Worm (Caenorhabditis elegans) whole organism, late embryonic: ENCODE results near the gene ZK1307.3.

Experiments used
- F13H6.1 ChIP-seq: sonication (generic microtip); optimal IDR thresholded peaks from 2 replicates; lab custom pipeline; 2016; ENCODE audit warnings: missing genetic modification characterization, missing compliant biosample characterization
- K09A11.1 ChIP-seq: sonication (generic microtip); optimal IDR thresholded peaks from 2 replicates; lab custom pipeline; 2017; ENCODE audit warnings: antibody characterized with exemption, mild to moderate bottlenecking, missing genetic modification characterization, missing compliant biosample characterization; ENCODE audit not compliant: insufficient read depth
- T23F11.4 ChIP-seq: fragments of 200-800 bp; sonication (Bioruptor generic); optimal IDR thresholded peaks from 2 replicates; lab custom pipeline; 2018; ENCODE audit warnings: mild to moderate bottlenecking, missing genetic modification characterization, missing compliant biosample characterization
- ahr-1 ChIP-seq: sonication (generic microtip); optimal IDR thresholded peaks from 2 replicates; lab custom pipeline; 2016; ENCODE audit warnings: missing genetic modification characterization, missing compliant biosample characterization
- ceh-14 ChIP-seq: sonication (generic microtip); optimal IDR thresholded peaks from 2 replicates; lab custom pipeline; 2016; ENCODE audit warnings: missing genotype, missing genetic modification characterization, missing compliant biosample characterization
- ceh-18 ChIP-seq: sonication (generic microtip); optimal IDR thresholded peaks from 2 replicates; lab custom pipeline; 2016; ENCODE audit warnings: missing genetic modification characterization, missing compliant biosample characterization
- ceh-2 ChIP-seq: sonication (generic microtip); optimal IDR thresholded peaks from 2 replicates; lab custom pipeline; 2016; ENCODE audit warnings: missing genotype, missing genetic modification characterization, missing compliant biosample characterization
- ceh-22 ChIP-seq: sonication (generic microtip); optimal IDR thresholded peaks from 2 replicates; lab custom pipeline; 2017; ENCODE audit warnings: missing biosample characterization, missing genetic modification characterization
- ceh-24 ChIP-seq: sonication (generic microtip); optimal IDR thresholded peaks from 2 replicates; lab custom pipeline; 2016; ENCODE audit warnings: mild to moderate bottlenecking, missing genetic modification characterization, missing compliant biosample characterization
- ceh-30 ChIP-seq: fragments of 150-350 bp; optimal IDR thresholded peaks from 2 replicates; lab custom pipeline; 2014; ENCODE audit warnings: missing biosample characterization, missing genetic modification characterization
- ceh-31 ChIP-seq: sonication (generic microtip); optimal IDR thresholded peaks from 2 replicates; lab custom pipeline; 2016; ENCODE audit warnings: missing genetic modification characterization, missing compliant biosample characterization
- ceh-34 ChIP-seq: sonication (generic microtip); optimal IDR thresholded peaks from 2 replicates; lab custom pipeline; 2016; ENCODE audit warnings: mild to moderate bottlenecking, missing genetic modification characterization, missing compliant biosample characterization
- ceh-45 ChIP-seq: fragments of 200-800 bp; sonication (Bioruptor generic); IDR thresholded peaks from 2 replicates; pipeline ENCODE4 v1.3.6; 2022; ENCODE audit warnings: missing genetic modification reagents, missing genetic modification characterization, missing compliant biosample characterization
- ceh-6 ChIP-seq: fragments of 200-800 bp; sonication (Bioruptor generic); optimal IDR thresholded peaks from 2 replicates; lab custom pipeline; 2018; ENCODE audit warnings: mild to moderate bottlenecking, missing genetic modification characterization, missing compliant biosample characterization
- ceh-9 ChIP-seq: sonication (generic microtip); optimal IDR thresholded peaks from 2 replicates; lab custom pipeline; 2016; ENCODE audit warnings: mild to moderate bottlenecking, missing genetic modification characterization, inconsistent platforms, missing compliant biosample characterization
- che-1 ChIP-seq: sonication (generic microtip); optimal IDR thresholded peaks from 2 replicates; lab custom pipeline; 2016; ENCODE audit warnings: mild to moderate bottlenecking, missing genetic modification characterization, missing compliant biosample characterization
- dmd-4 ChIP-seq: sonication (generic microtip); optimal IDR thresholded peaks from 2 replicates; lab custom pipeline; 2016; ENCODE audit warnings: borderline replicate concordance, missing genetic modification characterization, missing compliant biosample characterization
- elt-2 ChIP-seq: sonication (generic microtip); optimal IDR thresholded peaks from 2 replicates; lab custom pipeline; 2016; ENCODE audit warnings: missing genetic modification reagents, missing genetic modification characterization, missing compliant biosample characterization
- fax-1 ChIP-seq: sonication (generic microtip); optimal IDR thresholded peaks from 2 replicates; lab custom pipeline; 2016; ENCODE audit warnings: missing genotype, missing genetic modification characterization, missing compliant biosample characterization
- fkh-10 ChIP-seq: fragments of 150-350 bp; optimal IDR thresholded peaks from 2 replicates; lab custom pipeline; 2014; ENCODE audit warnings: missing biosample characterization, missing genetic modification reagents, missing genetic modification characterization
- hlh-15 ChIP-seq: sonication (generic microtip); optimal IDR thresholded peaks from 2 replicates; lab custom pipeline; 2016; ENCODE audit warnings: missing genetic modification characterization, missing compliant biosample characterization
- lin-11 ChIP-seq: fragments of 200-800 bp; sonication (Bioruptor generic); optimal IDR thresholded peaks from 2 replicates; lab custom pipeline; 2018; ENCODE audit warnings: mild to moderate bottlenecking, missing genetic modification characterization, missing compliant biosample characterization
- madf-2 ChIP-seq: sonication (generic microtip); optimal IDR thresholded peaks from 2 replicates; lab custom pipeline; 2017; ENCODE audit warnings: missing genetic modification characterization, missing compliant biosample characterization
- mec-3 ChIP-seq: sonication (generic microtip); optimal IDR thresholded peaks from 2 replicates; lab custom pipeline; 2016; ENCODE audit warnings: borderline replicate concordance, missing genetic modification characterization, missing compliant biosample characterization
- nfya-1 ChIP-seq: sonication (generic microtip); optimal IDR thresholded peaks from 2 replicates; lab custom pipeline; 2017; ENCODE audit warnings: missing genetic modification characterization, mild to moderate bottlenecking, missing compliant biosample characterization, antibody characterized with exemption, moderate library complexity
- nhr-11 ChIP-seq: fragments of 150-350 bp; optimal IDR thresholded peaks from 2 replicates; lab custom pipeline; 2014; ENCODE audit warnings: missing biosample characterization, missing genetic modification characterization
- pha-4 ChIP-seq: fragments of 150-350 bp; optimal IDR thresholded peaks from 2 replicates; lab custom pipeline; 2018; ENCODE audit warnings: missing biosample characterization, missing genetic modification reagents, missing genetic modification characterization
- pqm-1 ChIP-seq: sonication (generic microtip); optimal IDR thresholded peaks from 2 replicates; lab custom pipeline; 2016; ENCODE audit warnings: missing genetic modification characterization, missing compliant biosample characterization
- pros-1 ChIP-seq: fragments of 150-350 bp; optimal IDR thresholded peaks from 2 replicates; lab custom pipeline; 2014; ENCODE audit warnings: missing biosample characterization, missing genetic modification reagents, missing genetic modification characterization
- rnt-1 ChIP-seq: sonication (generic microtip); optimal IDR thresholded peaks from 2 replicates; lab custom pipeline; 2016; ENCODE audit warnings: missing genetic modification characterization, missing compliant biosample characterization
- sox-4 ChIP-seq: sonication (generic microtip); optimal IDR thresholded peaks from 2 replicates; lab custom pipeline; 2017; ENCODE audit warnings: mild to moderate bottlenecking, missing genetic modification characterization, inconsistent platforms, missing compliant biosample characterization
- tbx-2 ChIP-seq: sonication (generic microtip); optimal IDR thresholded peaks from 2 replicates; lab custom pipeline; 2016; ENCODE audit warnings: missing genetic modification characterization, missing compliant biosample characterization
- tbx-7 ChIP-seq: sonication (generic microtip); optimal IDR thresholded peaks from 2 replicates; lab custom pipeline; 2016; ENCODE audit warnings: missing genotype, missing genetic modification characterization, missing compliant biosample characterization
- unc-3 ChIP-seq, 2 experiments: fragments of 200-800 bp in 1 of 2; sonication (Bioruptor generic) in 1 of 2; sonication (generic microtip) in 1 of 2; conservative IDR thresholded peaks in 1 of 2; optimal IDR thresholded peaks in 1 of 2; 2 replicates each; pipeline versions ENCODE4 v1.3.6 to Lab custom; 2016 to 2022; ENCODE audit warnings: missing compliant biosample characterization in 2 of 2, missing genetic modification characterization in 2 of 2, missing genetic modification reagents in 1 of 2
- unc-42 ChIP-seq: sonication (generic microtip); optimal IDR thresholded peaks from 2 replicates; lab custom pipeline; 2016; ENCODE audit warnings: missing genotype, missing genetic modification characterization, missing compliant biosample characterization
- unc-55 ChIP-seq: sonication (generic microtip); optimal IDR thresholded peaks from 2 replicates; lab custom pipeline; 2017; ENCODE audit warnings: missing biosample characterization, missing genetic modification reagents, missing genetic modification characterization
- zip-5 ChIP-seq: sonication (generic microtip); optimal IDR thresholded peaks from 2 replicates; lab custom pipeline; 2016; ENCODE audit warnings: missing genetic modification characterization, missing compliant biosample characterization
- ztf-16 ChIP-seq: sonication (generic microtip); optimal IDR thresholded peaks from 2 replicates; lab custom pipeline; 2017; ENCODE audit warnings: missing genetic modification characterization, missing compliant biosample characterization

Gene ZK1307.3

ce11 chrII:9620616-9621015 is 32.2 kb downstream of the ZK1307.3 start:
- TF ChIP-seq ceh-31 (tag; lab: Kevin White, UChicago) (no peak), unc-55 (GFP tag; lab: Kevin White, UChicago) (peak; percentile 18)

- TF ChIP-seq nhr-11 (tag; lab: Kevin White, UChicago) (peak; percentile 67), ahr-1 (tag; lab: Kevin White, UChicago) (no peak)
Measured at ce11 chrII:9619995-9620535, 32.8 kb downstream of the ZK1307.3 start.

DNA sequence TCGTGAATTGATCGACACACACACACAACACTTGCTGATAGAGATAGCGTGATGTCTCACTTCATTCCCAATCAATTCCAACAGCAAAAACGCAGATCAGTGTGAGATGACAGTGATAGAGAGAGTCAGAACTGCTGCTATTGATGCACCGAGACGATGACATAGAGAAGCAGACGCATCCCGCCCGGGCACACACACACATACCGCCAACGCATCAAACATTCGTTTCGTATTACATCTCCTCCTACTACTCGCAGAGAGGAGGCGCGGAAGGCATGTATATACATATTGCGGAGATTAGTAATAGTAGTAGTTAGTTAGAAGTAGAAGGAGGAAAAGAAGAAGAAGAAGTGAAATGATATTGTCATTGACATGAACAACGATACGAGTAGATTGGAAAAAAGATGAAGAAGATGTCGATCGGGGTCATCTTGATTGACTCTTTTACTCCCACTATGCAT is 33.4 kb downstream of the ZK1307.3 start:
- TF ChIP-seq ceh-34 (tag; lab: Kevin White, UChicago): peak; percentile 89
- TF ChIP-seq madf-2 (tag; lab: Kevin White, UChicago): peak; percentile 33
- TF ChIP-seq rnt-1: peak; percentile 20
- TF ChIP-seq nfya-1 (tag; lab: Kevin White, UChicago): peak; percentile 36
- no peak for TF ChIP-seq pha-4 (tag; lab: Kevin White, UChicago)
- TF ChIP-seq unc-55 (GFP tag; lab: Kevin White, UChicago): peak; percentile 82
- peak; percentile 63 for TF ChIP-seq ceh-18 (tag; lab: Kevin White, UChicago)
- no peak for TF ChIP-seq ceh-31 (tag; lab: Kevin White, UChicago)
- TF ChIP-seq tbx-2 (tag; lab: Kevin White, UChicago): peak; percentile 29
- TF ChIP-seq elt-2 (tag; lab: Kevin White, UChicago): peak; percentile 55

DNA sequence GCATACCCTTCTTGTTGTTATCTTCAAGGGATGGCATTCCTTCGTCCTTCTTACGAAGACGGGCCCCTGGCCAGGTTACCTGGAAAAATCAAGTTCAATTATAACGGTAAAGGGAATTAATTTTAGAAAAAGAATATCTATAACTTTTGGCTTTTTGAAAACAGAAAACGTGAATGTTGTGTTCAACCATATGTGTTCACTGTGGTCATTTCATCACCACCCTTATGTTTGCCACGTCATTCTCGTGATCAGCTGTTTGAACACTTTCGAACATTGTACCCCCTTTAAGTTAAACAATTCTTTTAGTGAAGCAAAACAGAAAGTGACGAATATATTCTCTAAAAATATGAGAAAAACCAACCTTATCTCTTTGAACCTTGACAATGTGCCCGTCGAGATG is 34.1 kb downstream of the ZK1307.3 start:
- no peak for TF ChIP-seq ceh-22 (tag; lab: Kevin White, UChicago)
- TF ChIP-seq fax-1 (tag; lab: Kevin White, UChicago): no peak
- TF ChIP-seq ceh-9 (tag; lab: Kevin White, UChicago): no peak
- no peak for TF ChIP-seq ceh-2 (tag; lab: Kevin White, UChicago)
- TF ChIP-seq lin-11 (tag; lab: Kevin White, UChicago): no peak
- no peak for TF ChIP-seq ceh-14 (tag; lab: Kevin White, UChicago)
- TF ChIP-seq ceh-24: no peak
- TF ChIP-seq pros-1 (tag; lab: Kevin White, UChicago): no peak
- TF ChIP-seq ceh-45 (GFP tag; lab: Robert Waterston, UW): no peak
- no peak for TF ChIP-seq T23F11.4
- TF ChIP-seq sox-4: no peak

- TF ChIP-seq hlh-15: no peak
- TF ChIP-seq ceh-34 (tag; lab: Kevin White, UChicago): no peak
- no peak for TF ChIP-seq ceh-30
- TF ChIP-seq fkh-10 (GFP tag; lab: Kevin White, UChicago): no peak
- TF ChIP-seq pqm-1 (tag; lab: Kevin White, UChicago): no peak
- no peak for TF ChIP-seq K09A11.1 (tag; lab: Kevin White, UChicago)
- no peak for TF ChIP-seq ceh-6 (GFP tag; lab: Kevin White, UChicago)
- no peak for TF ChIP-seq ztf-16 (tag; lab: Kevin White, UChicago)
- TF ChIP-seq sox-4: no peak
- no peak for TF ChIP-seq pha-4 (tag; lab: Kevin White, UChicago)
- TF ChIP-seq dmd-4: no peak
- TF ChIP-seq ceh-45 (GFP tag; lab: Robert Waterston, UW): no peak
- TF ChIP-seq F13H6.1 (tag; lab: Kevin White, UChicago): no peak
- TF ChIP-seq che-1: no peak
- TF ChIP-seq mec-3 (tag; lab: Kevin White, UChicago): no peak
- no peak for TF ChIP-seq tbx-7 (tag; lab: Kevin White, UChicago)
- TF ChIP-seq zip-5 (tag; lab: Kevin White, UChicago): no peak
- no peak for TF ChIP-seq ceh-2 (tag; lab: Kevin White, UChicago)
- no peak for TF ChIP-seq unc-42 (tag; lab: Kevin White, UChicago)
- TF ChIP-seq unc-3 (GFP tag; conservative IDR thresholded peaks at IDR 0.05; lab: Robert Waterston, UW): no peak
- TF ChIP-seq unc-3 (tag; optimal IDR thresholded peaks at IDR 0.05; lab: Kevin White, UChicago): no peak
Measured at ce11 chrII:9617902-9618245, 34.9 kb downstream of the ZK1307.3 start.
